Worm (Caenorhabditis elegans) whole organism, L4/young adult: Measurements from ENCODE around the gene C34F11.1.

Experiments
- W03F9.2 ChIP-seq: fragments of 150-350 bp; optimal IDR thresholded peaks from 2 replicates; lab custom pipeline; 2014; ENCODE audit warnings: missing biosample characterization, missing genetic modification characterization
- him-1 ChIP-seq: sonication (generic microtip); optimal IDR thresholded peaks from 2 replicates; lab custom pipeline; 2016; ENCODE audit warnings: missing genotype, missing genetic modification reagents, missing genetic modification characterization, missing compliant biosample characterization

DNA sequence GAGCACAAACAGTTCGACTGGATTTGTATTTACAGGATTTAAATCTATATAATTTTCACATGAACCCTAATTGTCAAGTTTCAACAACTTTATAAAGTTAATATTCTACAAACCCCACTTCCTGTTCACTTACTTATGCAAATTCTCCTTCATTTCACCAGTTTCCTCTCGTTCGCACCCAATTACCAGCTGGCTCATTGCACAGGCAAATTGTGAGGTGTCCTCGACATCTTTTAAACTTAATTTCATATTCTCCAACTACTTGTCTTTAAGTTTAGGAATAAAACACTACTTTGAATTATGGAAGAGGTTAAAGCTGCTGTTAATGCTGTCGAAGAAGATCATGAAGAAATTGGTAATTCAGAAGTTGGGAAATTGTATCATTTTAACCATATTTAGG is 40.3 kb upstream of the C34F11.1 start, which contains the start of gene C27D6.1:
- TF ChIP-seq W03F9.2 (tag; lab: Kevin White, UChicago) = no peak
- no peak for TF ChIP-seq him-1
